Fruit fly (Drosophila melanogaster): ENCODE results near the gene Sgs3.

DNA sequence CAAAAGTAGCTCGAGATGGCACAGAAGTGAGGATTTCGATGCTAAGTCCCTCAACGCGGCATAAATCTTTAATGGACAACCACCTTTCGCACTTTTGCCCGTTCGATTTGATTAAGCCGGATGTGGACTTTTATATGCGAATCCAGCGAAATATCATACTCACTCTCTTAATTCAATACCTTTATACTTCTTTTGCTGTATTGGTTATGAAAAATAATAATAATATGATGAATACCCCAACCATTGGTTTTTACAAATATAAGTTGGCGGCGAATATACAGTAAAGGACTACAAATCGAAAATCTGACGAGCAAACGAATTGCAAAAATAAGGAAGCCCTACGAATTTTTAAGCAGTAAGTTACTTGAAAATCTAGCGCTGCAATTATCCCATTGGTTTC is 39.0 kb upstream of the Sgs3 start, which contains the start of gene Vha16-3:
- TF ChIP-seq CG15710 (tag; optimal IDR thresholded peaks at IDR 0.05) (no peak), EcR (GFP tag; optimal IDR thresholded peaks at IDR 0.05) (no peak), CG14655 (GFP tag; optimal IDR thresholded peaks at IDR 0.05) (no peak), Ets98B (GFP tag; IDR thresholded peaks at IDR 0.05) (no peak), CG12605 (GFP tag; IDR thresholded peaks at IDR 0.05) (no peak), rn (GFP tag; IDR thresholded peaks at IDR 0.05) (no peak), CG8301 (tag; optimal IDR thresholded peaks at IDR 0.05) (no peak), CG17806 (tag; optimal IDR thresholded peaks at IDR 0.05) (no peak), Snoo (tag; optimal IDR thresholded peaks at IDR 0.05) (no peak), D1 (tag; optimal IDR thresholded peaks at IDR 0.05) (no peak)
